Worm (Caenorhabditis elegans) whole organism, L2 larva: ENCODE results near the gene hecw-1.

Experiments used
- alr-1 ChIP-seq: fragments of 150-350 bp; optimal IDR thresholded peaks from 2 replicates; lab custom pipeline; 2014; ENCODE audit warnings: missing biosample characterization, missing genetic modification characterization
- ama-1 ChIP-seq: fragments of 150-350 bp; optimal IDR thresholded peaks from 2 replicates; lab custom pipeline; 2018; ENCODE audit warnings: inconsistent platforms
- blmp-1 ChIP-seq: sonication (generic microtip); optimal IDR thresholded peaks from 2 replicates; lab custom pipeline; 2017; ENCODE audit warnings: missing genetic modification characterization, mild to moderate bottlenecking, missing compliant biosample characterization, antibody characterized with exemption, moderate library complexity; ENCODE audit not compliant: insufficient read depth
- ceh-82 ChIP-seq: fragments of 150-350 bp; optimal IDR thresholded peaks from 2 replicates; lab custom pipeline; 2014; ENCODE audit warnings: missing biosample characterization, missing genetic modification characterization
- elt-1 ChIP-seq: fragments of 150-350 bp; optimal IDR thresholded peaks from 2 replicates; lab custom pipeline; 2014; ENCODE audit warnings: missing biosample characterization, missing genetic modification characterization
- fos-1 ChIP-seq: fragments of 150-350 bp; optimal IDR thresholded peaks from 2 replicates; lab custom pipeline; 2014; ENCODE audit warnings: missing biosample characterization, missing genetic modification characterization
- lin-13 ChIP-seq: fragments of 150-350 bp; optimal IDR thresholded peaks from 2 replicates; lab custom pipeline; 2014; ENCODE audit warnings: missing biosample characterization, missing genetic modification reagents, missing genetic modification characterization
- lsy-2 ChIP-seq, 2 experiments: fragments of 150-350 bp in 1 of 2; sonication (generic microtip) in 1 of 2; optimal IDR thresholded peaks; 2 replicates each; lab custom pipeline; 2014 to 2017; ENCODE audit warnings: missing biosample characterization in 2 of 2, missing genetic modification characterization in 2 of 2
- nhr-12 ChIP-seq: fragments of 150-350 bp; optimal IDR thresholded peaks from 2 replicates; lab custom pipeline; 2014; ENCODE audit warnings: missing biosample characterization, missing genetic modification characterization
- nhr-129 ChIP-seq: fragments of 150-350 bp; optimal IDR thresholded peaks from 2 replicates; lab custom pipeline; 2014; ENCODE audit warnings: missing biosample characterization, missing genetic modification characterization
- nhr-23 ChIP-seq: fragments of 150-350 bp; optimal IDR thresholded peaks from 2 replicates; lab custom pipeline; 2014; ENCODE audit warnings: missing biosample characterization, missing genetic modification reagents, missing genetic modification characterization
- nhr-77 ChIP-seq: fragments of 150-350 bp; optimal IDR thresholded peaks from 2 replicates; lab custom pipeline; 2014; ENCODE audit warnings: missing biosample characterization, missing genetic modification characterization
- peb-1 ChIP-seq: fragments of 150-350 bp; optimal IDR thresholded peaks from 2 replicates; lab custom pipeline; 2014; ENCODE audit warnings: missing biosample characterization, missing genetic modification characterization
- skn-1 ChIP-seq: sonication (generic microtip); optimal IDR thresholded peaks from 2 replicates; lab custom pipeline; 2017; ENCODE audit warnings: missing biosample characterization, missing genetic modification characterization

ce11 chrIII:3351672-3352071 lies 38.1 kb downstream of the hecw-1 start:
- no peak for TF ChIP-seq nhr-129 (tag; lab: Kevin White, UChicago)
- no peak for TF ChIP-seq ama-1
- TF ChIP-seq blmp-1 (tag; lab: Kevin White, UChicago) = no peak
- no peak for TF ChIP-seq skn-1 (tag; lab: Kevin White, UChicago)
- TF ChIP-seq nhr-12 (tag; lab: Kevin White, UChicago) = no peak
- TF ChIP-seq peb-1 = no peak
- TF ChIP-seq alr-1 = no peak
- TF ChIP-seq elt-1 (tag; lab: Kevin White, UChicago) = no peak
- no peak for TF ChIP-seq lsy-2 (tag; optimal IDR thresholded peaks at IDR 0.05; lab: Kevin White, UChicago)
- no peak for TF ChIP-seq nhr-77 (tag; lab: Kevin White, UChicago)
- no peak for TF ChIP-seq lin-13
- TF ChIP-seq fos-1 (tag; lab: Kevin White, UChicago) = no peak
- no peak for TF ChIP-seq nhr-23
- TF ChIP-seq ceh-82 = no peak
